Worm (Caenorhabditis elegans) whole organism, late embryonic: Measurements from ENCODE around the gene srh-23.

Source experiments
- F13H6.1 ChIP-seq: sonication (generic microtip); optimal IDR thresholded peaks from 2 replicates; lab custom pipeline; 2016; ENCODE audit warnings: missing genetic modification characterization, missing compliant biosample characterization
- ahr-1 ChIP-seq: sonication (generic microtip); optimal IDR thresholded peaks from 2 replicates; lab custom pipeline; 2016; ENCODE audit warnings: missing genetic modification characterization, missing compliant biosample characterization
- ama-1 ChIP-seq: fragments of 150-350 bp; optimal IDR thresholded peaks from 2 replicates; lab custom pipeline; 2014
- dve-1 ChIP-seq: sonication (generic microtip); optimal IDR thresholded peaks from 2 replicates; lab custom pipeline; 2017; ENCODE audit warnings: antibody characterized with exemption, mild to moderate bottlenecking, missing genetic modification characterization, missing compliant biosample characterization
- elt-2 ChIP-seq: sonication (generic microtip); optimal IDR thresholded peaks from 2 replicates; lab custom pipeline; 2016; ENCODE audit warnings: missing genetic modification reagents, missing genetic modification characterization, missing compliant biosample characterization
- fkh-10 ChIP-seq: fragments of 150-350 bp; optimal IDR thresholded peaks from 2 replicates; lab custom pipeline; 2014; ENCODE audit warnings: missing biosample characterization, missing genetic modification reagents, missing genetic modification characterization
- lim-6 ChIP-seq: sonication (generic microtip); optimal IDR thresholded peaks from 2 replicates; lab custom pipeline; 2016; ENCODE audit warnings: missing genetic modification characterization, missing compliant biosample characterization
- npax-4 ChIP-seq: sonication (generic microtip); optimal IDR thresholded peaks from 2 replicates; lab custom pipeline; 2016; ENCODE audit warnings: missing genetic modification characterization, missing compliant biosample characterization
- pax-1 ChIP-seq: fragments of 150-350 bp; optimal IDR thresholded peaks from 2 replicates; lab custom pipeline; 2014; ENCODE audit warnings: missing biosample characterization, missing genetic modification characterization
- pqm-1 ChIP-seq: sonication (generic microtip); optimal IDR thresholded peaks from 2 replicates; lab custom pipeline; 2016; ENCODE audit warnings: missing genetic modification characterization, missing compliant biosample characterization
- sox-4 ChIP-seq: sonication (generic microtip); optimal IDR thresholded peaks from 2 replicates; lab custom pipeline; 2017; ENCODE audit warnings: mild to moderate bottlenecking, missing genetic modification characterization, inconsistent platforms, missing compliant biosample characterization
- syd-9 ChIP-seq: sonication (generic microtip); optimal IDR thresholded peaks from 2 replicates; lab custom pipeline; 2016; ENCODE audit warnings: mild to moderate bottlenecking, missing genetic modification characterization, moderate library complexity, missing compliant biosample characterization
- tbx-2 ChIP-seq: sonication (generic microtip); optimal IDR thresholded peaks from 2 replicates; lab custom pipeline; 2016; ENCODE audit warnings: missing genetic modification characterization, missing compliant biosample characterization

DNA sequence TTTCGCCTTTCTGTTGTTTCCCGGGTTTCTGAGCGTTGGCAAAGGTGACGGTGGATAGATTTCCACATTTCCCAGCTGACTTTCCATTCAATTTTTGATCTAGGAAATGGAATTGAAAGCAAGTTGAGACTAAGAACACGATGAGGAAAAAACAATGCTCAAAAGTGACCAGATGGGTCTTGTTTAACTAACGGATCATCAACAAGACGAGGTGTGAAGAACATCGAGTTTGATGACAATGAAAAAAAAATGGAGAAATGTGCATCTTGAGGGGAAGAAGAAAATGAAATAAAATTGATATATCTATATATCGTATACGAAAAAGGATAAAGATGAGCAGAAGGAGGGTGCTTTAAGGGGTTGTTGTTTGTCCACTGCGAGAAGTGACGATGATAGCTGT lies 43.3 kb upstream of the srh-23 start, which contains the start of gene T19H12.6:
- no peak for TF ChIP-seq ama-1 (lab: Kevin White, UChicago)
- TF ChIP-seq sox-4 (tag; lab: Kevin White, UChicago) = no peak
- TF ChIP-seq syd-9 (tag; lab: Kevin White, UChicago) = no peak
- no peak for TF ChIP-seq ahr-1 (tag; lab: Kevin White, UChicago)
- TF ChIP-seq pax-1 (tag; lab: Kevin White, UChicago) = no peak
- no peak for TF ChIP-seq npax-4
- no peak for TF ChIP-seq F13H6.1 (tag; lab: Kevin White, UChicago)
- TF ChIP-seq pqm-1 = no peak
- no peak for TF ChIP-seq fkh-10 (GFP tag; lab: Kevin White, UChicago)
- TF ChIP-seq dve-1 (tag; lab: Kevin White, UChicago) = no peak
- no peak for TF ChIP-seq elt-2
- no peak for TF ChIP-seq lim-6 (tag; lab: Kevin White, UChicago)
- no peak for TF ChIP-seq tbx-2 (tag; lab: Kevin White, UChicago)
